Worm (Caenorhabditis elegans): Measurements from ENCODE around the gene smex-2.
A peak's percentile ranks its signal among the peaks of the same experiment; 100 is the strongest.

DNA sequence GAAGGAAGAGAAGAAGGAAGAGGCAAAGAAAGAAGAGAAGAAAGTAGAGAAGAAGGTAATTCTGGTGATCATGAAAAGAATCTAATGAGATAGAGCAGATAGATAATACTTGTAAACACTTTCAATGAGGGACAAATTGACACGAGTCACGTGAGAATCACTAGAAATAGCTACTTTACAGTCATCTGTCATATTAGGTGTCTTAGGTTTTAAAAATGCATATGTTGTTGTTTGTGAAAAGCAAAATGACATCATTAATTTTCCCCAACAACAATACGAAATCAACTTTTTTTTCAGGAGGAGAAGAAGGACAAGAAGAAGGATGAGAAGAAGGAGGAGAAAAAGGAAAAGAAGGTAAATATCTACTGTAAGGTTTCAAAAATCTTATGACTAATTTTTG lies 35.9 kb upstream of the smex-2 start:
- TF ChIP-seq unc-62 (GFP tag; optimal IDR thresholded peaks at IDR 0.05 in 1 of 2), result peak in 1 of 2 experiments; percentile 36
- TF ChIP-seq unc-62 (tag; optimal IDR thresholded peaks at IDR 0.05), result no peak
- no peak for TF ChIP-seq mep-1 (tag; optimal IDR thresholded peaks at IDR 0.05)
- TF ChIP-seq sdz-12 (GFP tag; optimal IDR thresholded peaks at IDR 0.05), result no peak
- TF ChIP-seq dmd-6 (GFP tag; IDR thresholded peaks at IDR 0.05), result no peak
- no peak for TF ChIP-seq Y75B8A.6 (GFP tag; IDR thresholded peaks at IDR 0.05)
- no peak for TF ChIP-seq skn-1 (tag; optimal IDR thresholded peaks at IDR 0.05)
- no peak for TF ChIP-seq T20F7.1 (GFP tag; optimal IDR thresholded peaks at IDR 0.05)
- no peak for TF ChIP-seq nhr-41 (GFP tag; IDR thresholded peaks at IDR 0.05)

Measured in whole organism, L4 larva.